Fruit fly (Drosophila melanogaster): ENCODE data around the gene CG43400.

dm6 chr2L:8534515-8535295 lies 44.2 kb downstream of the CG43400 start:
- peak; percentile 92 for TF ChIP-seq Mnt (GFP tag; optimal IDR thresholded peaks at IDR 0.05)
- peak; percentile 84 for TF ChIP-seq ovo (GFP tag; optimal IDR thresholded peaks at IDR 0.05)
- TF ChIP-seq cnc (optimal IDR thresholded peaks at IDR 0.05), result peak in 1 of 2 experiments; percentile 17
- TF ChIP-seq Crg-1 (GFP tag; optimal IDR thresholded peaks at IDR 0.05), result peak; percentile 93
- TF ChIP-seq CG5204 (GFP tag; optimal IDR thresholded peaks at IDR 0.05), result peak; percentile 96
- peak; percentile 97 for TF ChIP-seq CG12768 (GFP tag; optimal IDR thresholded peaks at IDR 0.05)
- peak; percentile 89 for TF ChIP-seq toe (GFP tag; optimal IDR thresholded peaks at IDR 0.05)
- TF ChIP-seq cic (GFP tag; optimal IDR thresholded peaks at IDR 0.05), result peak; percentile 87
- TF ChIP-seq pad (GFP tag; optimal IDR thresholded peaks at IDR 0.05), result peak; percentile 80
- TF ChIP-seq kay (GFP tag; ENCODE audit: borderline replicate concordance), result peak; percentile 82
